Fruit fly (Drosophila melanogaster) whole organism, embryonic: ENCODE data around the gene CG7650.

Source experiments
- BEAF-32 ChIP-seq: fragments of 200-800 bp; sonication (Bioruptor generic); optimal IDR thresholded peaks from 3 replicates; lab custom pipeline; 2017; ENCODE audit warnings: missing biosample characterization, missing genetic modification characterization, mild to moderate bottlenecking, moderate library complexity, missing genetic modification reagents
- CG11398 ChIP-seq: fragments of 200-800 bp; sonication (Bioruptor generic); optimal IDR thresholded peaks from 2 replicates; lab custom pipeline; 2016; ENCODE audit warnings: missing biosample characterization, missing genetic modification characterization
- CG17186 ChIP-seq: fragments of 200-800 bp; sonication (Bioruptor generic); optimal IDR thresholded peaks from 3 replicates; lab custom pipeline; 2017; ENCODE audit warnings: missing biosample characterization, missing genetic modification reagents, missing genetic modification characterization
- cwo ChIP-seq: fragments of 200-800 bp; sonication (Bioruptor generic); optimal IDR thresholded peaks from 3 replicates; lab custom pipeline; 2017; ENCODE audit warnings: missing biosample characterization, missing genetic modification characterization, mild to moderate bottlenecking, moderate library complexity, missing genetic modification reagents
- gsb-n ChIP-seq: fragments of 200-800 bp; sonication (Bioruptor generic); optimal IDR thresholded peaks from 3 replicates; lab custom pipeline; 2018; ENCODE audit warnings: missing biosample characterization, mild to moderate bottlenecking, missing genetic modification characterization
- pho ChIP-seq: fragments of 200-800 bp; sonication (Bioruptor generic); optimal IDR thresholded peaks from 2 replicates; lab custom pipeline; 2016; ENCODE audit warnings: missing biosample characterization, missing genetic modification characterization
- wek ChIP-seq: fragments of 200-800 bp; sonication (Bioruptor generic); optimal IDR thresholded peaks from 3 replicates; lab custom pipeline; 2018; ENCODE audit warnings: missing biosample characterization, mild to moderate bottlenecking, missing genetic modification characterization, moderate library complexity

- TF ChIP-seq CG11398 (GFP tag; lab: Kevin White, UChicago) (no peak), pho (no peak), cwo (GFP tag; lab: Kevin White, UChicago) (no peak), BEAF-32 (no peak), wek (no peak), CG17186 (GFP tag; lab: Kevin White, UChicago) (no peak), gsb-n (tag; lab: Kevin White, UChicago) (no peak)
Measured at dm6 chr3L:15639978-15640377, 29.8 kb upstream of the CG7650 start.
